Fruit fly (Drosophila melanogaster): ENCODE results near the gene kar.

dm6 chr3R:12704861-12705260, 15.7 kb upstream of the kar start, which contains the start of gene CG12279:
- TF ChIP-seq usp (GFP tag; optimal IDR thresholded peaks at IDR 0.05): no peak
- TF ChIP-seq psq (optimal IDR thresholded peaks at IDR 0.05): no peak
